Worm (Caenorhabditis elegans): Measurements from ENCODE around the gene Y43F4A.4.

- no peak for TF ChIP-seq ets-7 (tag; optimal IDR thresholded peaks at IDR 0.05)
- no peak for TF ChIP-seq ama-1 (optimal IDR thresholded peaks at IDR 0.05)
- TF ChIP-seq flt-1 (GFP tag; IDR thresholded peaks at IDR 0.05), result no peak
- no peak for TF ChIP-seq scrt-1 (GFP tag; IDR thresholded peaks at IDR 0.05)
- no peak for TF ChIP-seq hnd-1 (tag; optimal IDR thresholded peaks at IDR 0.05)
- TF ChIP-seq B0310.2 (tag; optimal IDR thresholded peaks at IDR 0.05), result no peak
Observed at ce11 chrIII:13213111-13213510, 32.3 kb upstream of the Y43F4A.4 start.
